Worm (Caenorhabditis elegans) whole organism, L2 larva: ENCODE measurements around the gene F56D6.13.

Experiments
- R02D3.7 ChIP-seq: fragments of 150-350 bp; optimal IDR thresholded peaks from 2 replicates; lab custom pipeline; 2014; ENCODE audit warnings: missing biosample characterization, missing genetic modification characterization
- ama-1 ChIP-seq: fragments of 150-350 bp; optimal IDR thresholded peaks from 2 replicates; lab custom pipeline; 2018; ENCODE audit warnings: inconsistent platforms
- elt-3 ChIP-seq: sonication (generic microtip); optimal IDR thresholded peaks from 2 replicates; lab custom pipeline; 2017; ENCODE audit warnings: missing biosample characterization, missing genetic modification characterization
- fos-1 ChIP-seq: fragments of 150-350 bp; optimal IDR thresholded peaks from 2 replicates; lab custom pipeline; 2014; ENCODE audit warnings: missing biosample characterization, missing genetic modification characterization
- gmeb-1 ChIP-seq: fragments of 150-350 bp; optimal IDR thresholded peaks from 2 replicates; lab custom pipeline; 2014; ENCODE audit warnings: missing biosample characterization, missing genetic modification characterization
- lin-13 ChIP-seq: fragments of 150-350 bp; optimal IDR thresholded peaks from 2 replicates; lab custom pipeline; 2014; ENCODE audit warnings: missing biosample characterization, missing genetic modification reagents, missing genetic modification characterization
- mab-5 ChIP-seq: fragments of 150-350 bp; optimal IDR thresholded peaks from 2 replicates; lab custom pipeline; 2014; ENCODE audit warnings: missing biosample characterization, missing genetic modification characterization
- nhr-10 ChIP-seq: sonication (generic microtip); optimal IDR thresholded peaks from 2 replicates; lab custom pipeline; 2017; ENCODE audit warnings: missing biosample characterization, missing genetic modification characterization
- nhr-77 ChIP-seq: fragments of 150-350 bp; optimal IDR thresholded peaks from 2 replicates; lab custom pipeline; 2014; ENCODE audit warnings: missing biosample characterization, missing genetic modification characterization
- sma-3 ChIP-seq: sonication (generic microtip); optimal IDR thresholded peaks from 2 replicates; lab custom pipeline; 2016; ENCODE audit warnings: missing genetic modification reagents, missing genetic modification characterization, missing compliant biosample characterization
- sma-9 ChIP-seq, 2 experiments: fragments of 150-350 bp in 1 of 2; sonication (generic microtip) in 1 of 2; optimal IDR thresholded peaks; 2 replicates each; lab custom pipeline; 2014 to 2016; ENCODE audit warnings: missing genetic modification characterization in 2 of 2, mild to moderate bottlenecking in 1 of 2, missing biosample characterization in 1 of 2, missing compliant biosample characterization in 1 of 2, missing genetic modification reagents in 1 of 2, moderate library complexity in 1 of 2
- unc-55 ChIP-seq: fragments of 150-350 bp; sonication (generic microtip); optimal IDR thresholded peaks from 3 replicates; lab custom pipeline; 2014; ENCODE audit warnings: missing biosample characterization, missing genetic modification reagents, missing genetic modification characterization

ce11 chrIV:3876955-3877354 is 32.3 kb upstream of the F56D6.13 start:
- TF ChIP-seq mab-5 (no peak), nhr-10 (tag; lab: Kevin White, UChicago) (no peak), ama-1 (no peak), sma-9 (GFP tag; optimal IDR thresholded peaks at IDR 0.05; lab: Kevin White, UChicago) (no peak), sma-9 (tag; optimal IDR thresholded peaks at IDR 0.05; lab: Kevin White, UChicago) (no peak), unc-55 (GFP tag; lab: Kevin White, UChicago) (no peak), fos-1 (no peak), sma-3 (GFP tag; lab: Kevin White, UChicago) (no peak), R02D3.7 (tag; lab: Kevin White, UChicago) (no peak), elt-3 (tag; lab: Kevin White, UChicago) (no peak), lin-13 (GFP tag; lab: Kevin White, UChicago) (no peak), nhr-77 (no peak), gmeb-1 (tag; lab: Kevin White, UChicago) (no peak)
